Worm (Caenorhabditis elegans): Measurements from ENCODE around the gene xdh-1.
A peak's percentile ranks its signal among the peaks of the same experiment; 100 is the strongest.

Gene xdh-1

ce11 chrIV:14390023-14390614 lies 22.6 kb downstream of the xdh-1 start:
- peak; percentile 37 for TF ChIP-seq nhr-25 (tag; optimal IDR thresholded peaks at IDR 0.05)
- TF ChIP-seq elt-1 (tag; optimal IDR thresholded peaks at IDR 0.05) = peak; percentile 5
- peak; percentile 58 for TF ChIP-seq nhr-23 (tag; optimal IDR thresholded peaks at IDR 0.05)
- TF ChIP-seq tbx-2 (tag; optimal IDR thresholded peaks at IDR 0.05) = no peak
- TF ChIP-seq snpc-4 (tag; optimal IDR thresholded peaks at IDR 0.05) = no peak

- no peak for TF ChIP-seq elt-2 (tag; optimal IDR thresholded peaks at IDR 0.05)
- no peak for TF ChIP-seq nhr-77 (tag; optimal IDR thresholded peaks at IDR 0.05)
- TF ChIP-seq ceh-28 (tag; optimal IDR thresholded peaks at IDR 0.05) = no peak
- TF ChIP-seq fos-1 (tag; optimal IDR thresholded peaks at IDR 0.05) = no peak
- TF ChIP-seq mdl-1 (tag; optimal IDR thresholded peaks at IDR 0.05) = no peak
- TF ChIP-seq lin-15B (tag; optimal IDR thresholded peaks at IDR 0.05) = no peak
- no peak for TF ChIP-seq lsy-12 (tag; optimal IDR thresholded peaks at IDR 0.05)
- no peak for TF ChIP-seq snpc-4 (tag; optimal IDR thresholded peaks at IDR 0.05)
- TF ChIP-seq nhr-67 (tag; optimal IDR thresholded peaks at IDR 0.05) = no peak
- TF ChIP-seq egl-27 (tag; optimal IDR thresholded peaks at IDR 0.05) = no peak
- TF ChIP-seq mml-1 (tag; optimal IDR thresholded peaks at IDR 0.05) = no peak
- TF ChIP-seq ztf-4 (tag; optimal IDR thresholded peaks at IDR 0.05) = no peak
- no peak for TF ChIP-seq fkh-10 (GFP tag; optimal IDR thresholded peaks at IDR 0.05)
- TF ChIP-seq pqm-1 (tag; optimal IDR thresholded peaks at IDR 0.05) = no peak
- no peak for TF ChIP-seq elt-1 (tag; optimal IDR thresholded peaks at IDR 0.05)
- TF ChIP-seq nhr-23 (tag; optimal IDR thresholded peaks at IDR 0.05) = peak; percentile 46
- no peak for TF ChIP-seq zag-1 (tag; optimal IDR thresholded peaks at IDR 0.05)
- TF ChIP-seq elt-3 (tag; optimal IDR thresholded peaks at IDR 0.05) = peak in 1 of 3 experiments; percentile 27
- TF ChIP-seq jun-1 (tag; optimal IDR thresholded peaks at IDR 0.05) = no peak
- peak; percentile 85 for TF ChIP-seq nhr-25 (tag; optimal IDR thresholded peaks at IDR 0.05)
- no peak for TF ChIP-seq egl-5 (tag; optimal IDR thresholded peaks at IDR 0.05)
- TF ChIP-seq nhr-28 (tag; optimal IDR thresholded peaks at IDR 0.05) = no peak
Observed at ce11 chrIV:14389070-14389469, 23.6 kb downstream of the xdh-1 start.

DNA sequence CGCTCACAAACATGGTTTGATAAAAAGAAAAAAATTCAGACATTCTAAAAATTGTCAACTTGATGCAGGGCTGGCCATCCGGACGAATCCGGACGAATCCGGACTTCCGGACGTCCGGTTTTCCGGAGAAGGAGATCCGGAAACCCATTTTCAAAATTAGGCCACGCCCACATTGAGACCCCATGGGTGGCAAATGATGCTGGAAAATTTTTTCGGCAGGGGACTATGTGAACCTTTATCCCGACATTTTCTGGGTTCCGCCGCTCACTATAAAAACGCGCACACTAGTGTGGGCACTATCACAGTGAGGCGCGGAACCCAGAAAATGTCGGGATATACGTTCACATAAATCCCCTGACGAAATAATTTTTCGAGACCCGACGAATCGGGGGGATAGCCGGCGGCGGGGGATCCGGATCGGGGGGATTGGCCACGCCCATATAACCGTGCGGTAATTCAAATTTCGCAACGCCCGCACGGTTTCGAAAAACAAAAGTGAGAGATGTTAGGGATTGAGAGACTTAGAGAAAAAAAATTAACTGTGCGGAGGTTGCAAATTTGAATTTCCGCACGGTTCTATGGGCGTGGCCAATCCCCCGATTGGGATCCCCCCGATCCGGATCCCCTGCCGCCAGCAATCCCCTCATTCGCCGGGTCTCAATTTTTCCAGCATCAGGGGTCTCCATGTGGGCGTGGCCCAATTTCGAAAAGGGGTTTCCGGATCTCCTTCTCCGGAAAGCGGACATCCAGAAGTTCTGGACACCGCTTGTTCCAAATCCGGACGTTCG lies 24.7 kb downstream of the xdh-1 start:
- TF ChIP-seq snpc-4 (tag; optimal IDR thresholded peaks at IDR 0.05) (no peak), unc-39 (tag; optimal IDR thresholded peaks at IDR 0.05) (no peak), nhr-25 (tag; optimal IDR thresholded peaks at IDR 0.05) (no peak), egl-5 (tag; optimal IDR thresholded peaks at IDR 0.05) (no peak), nhr-237 (tag; optimal IDR thresholded peaks at IDR 0.05) (no peak), elt-3 (tag; optimal IDR thresholded peaks at IDR 0.05) (no peak), fos-1 (tag; optimal IDR thresholded peaks at IDR 0.05) (no peak), skn-1 (tag; optimal IDR thresholded peaks at IDR 0.05) (no peak), egl-27 (tag; optimal IDR thresholded peaks at IDR 0.05) (no peak), ZK546.5 (tag; optimal IDR thresholded peaks at IDR 0.05) (no peak), ceh-28 (tag; optimal IDR thresholded peaks at IDR 0.05) (no peak), pqm-1 (tag; optimal IDR thresholded peaks at IDR 0.05) (no peak), nhr-76 (tag; optimal IDR thresholded peaks at IDR 0.05) (no peak), ztf-11 (tag; optimal IDR thresholded peaks at IDR 0.05) (no peak), nhr-12 (tag; optimal IDR thresholded peaks at IDR 0.05) (no peak), elt-1 (tag; optimal IDR thresholded peaks at IDR 0.05) (no peak)

- TF ChIP-seq jun-1 (tag; optimal IDR thresholded peaks at IDR 0.05) (no peak), skn-1 (tag; optimal IDR thresholded peaks at IDR 0.05) (no peak), nhr-43 (tag; optimal IDR thresholded peaks at IDR 0.05; ENCODE audit: poor library complexity, severe bottlenecking) (peak; percentile 1), zag-1 (tag; optimal IDR thresholded peaks at IDR 0.05) (no peak), fkh-10 (GFP tag; optimal IDR thresholded peaks at IDR 0.05) (no peak), hmg-11 (tag; optimal IDR thresholded peaks at IDR 0.05) (no peak), tbx-2 (tag; optimal IDR thresholded peaks at IDR 0.05) (no peak), ceh-28 (tag; optimal IDR thresholded peaks at IDR 0.05) (no peak), nhr-25 (tag; optimal IDR thresholded peaks at IDR 0.05) (peak; percentile 52), elt-2 (tag; optimal IDR thresholded peaks at IDR 0.05) (no peak), nhr-76 (tag; optimal IDR thresholded peaks at IDR 0.05) (no peak), unc-62 (GFP tag; optimal IDR thresholded peaks at IDR 0.05) (no peak), pha-4 (tag; optimal IDR thresholded peaks at IDR 0.05) (no peak), nhr-23 (tag; optimal IDR thresholded peaks at IDR 0.05) (peak; percentile 5), lsy-12 (tag; optimal IDR thresholded peaks at IDR 0.05) (no peak), nhr-28 (tag; optimal IDR thresholded peaks at IDR 0.05) (no peak)
Observed at ce11 chrIV:14385140-14385539, 27.6 kb downstream of the xdh-1 start.
